Fruit fly (Drosophila melanogaster) whole organism, embryonic: Measurements from ENCODE around the gene Rdh.
A peak's percentile ranks its signal among the peaks of the same experiment; 100 is the strongest.

Experiments
- Antp ChIP-seq: fragments of 200-800 bp; sonication (Bioruptor generic); optimal IDR thresholded peaks from 3 replicates; lab custom pipeline; 2016; ENCODE audit warnings: missing biosample characterization, missing genetic modification characterization
- Awh ChIP-seq: fragments of 200-800 bp; sonication (Bioruptor generic); IDR thresholded peaks from 2 replicates; pipeline ENCODE4, ENCODE4 v1.3.6; 2022; ENCODE audit warnings: missing biosample characterization, missing genetic modification characterization
- CG11504 ChIP-seq: fragments of 200-800 bp; sonication (Bioruptor generic); optimal IDR thresholded peaks from 3 replicates; lab custom pipeline; 2019; ENCODE audit warnings: missing biosample characterization, mild to moderate bottlenecking, missing genetic modification characterization, moderate library complexity
- CG1233 ChIP-seq: fragments of 200-800 bp; sonication (Bioruptor generic); optimal IDR thresholded peaks from 4 replicates; lab custom pipeline; 2018; ENCODE audit warnings: missing biosample characterization, mild to moderate bottlenecking, missing genetic modification characterization
- CG12942 ChIP-seq: fragments of 200-800 bp; sonication (Bioruptor generic); optimal IDR thresholded peaks from 3 replicates; lab custom pipeline; 2016; ENCODE audit warnings: missing biosample characterization, missing genetic modification characterization
- CG14441 ChIP-seq: fragments of 200-800 bp; sonication (Bioruptor generic); IDR thresholded peaks from 2 replicates; pipeline ENCODE4 v1.3.6; 2022; ENCODE audit warnings: missing biosample characterization, missing genetic modification characterization
- CG16863 ChIP-seq: fragments of 200-800 bp; sonication (Bioruptor generic); optimal IDR thresholded peaks from 3 replicates; lab custom pipeline; 2016; ENCODE audit warnings: missing biosample characterization, missing genetic modification characterization
- CG18476 ChIP-seq: fragments of 200-800 bp; sonication (Bioruptor generic); optimal IDR thresholded peaks from 2 replicates; lab custom pipeline; 2016; ENCODE audit warnings: missing biosample characterization, mild to moderate bottlenecking, missing genetic modification characterization
- CG4617 ChIP-seq: fragments of 200-800 bp; sonication (Bioruptor generic); optimal IDR thresholded peaks from 3 replicates; lab custom pipeline; 2016; ENCODE audit warnings: missing biosample characterization, missing genetic modification characterization, borderline replicate concordance
- CG6689 ChIP-seq: fragments of 200-800 bp; sonication (Bioruptor generic); IDR thresholded peaks from 2 replicates; pipeline ENCODE4 v1.3.6; 2022; ENCODE audit warnings: missing biosample characterization, missing genetic modification characterization
- CG7928 ChIP-seq: fragments of 200-800 bp; sonication (Bioruptor generic); optimal IDR thresholded peaks from 2 replicates; lab custom pipeline; 2017; ENCODE audit warnings: missing biosample characterization, mild to moderate bottlenecking, missing genetic modification characterization
- CG7963 ChIP-seq: fragments of 200-800 bp; sonication (Bioruptor generic); IDR thresholded peaks from 3 replicates; pipeline ENCODE4 v1.3.6; 2022; ENCODE audit warnings: missing biosample characterization, missing genetic modification characterization; ENCODE audit not compliant: partially characterized antibody
- CG8281 ChIP-seq: fragments of 200-800 bp; sonication (Bioruptor generic); optimal IDR thresholded peaks from 2 replicates; lab custom pipeline; 2018; ENCODE audit warnings: missing biosample characterization, mild to moderate bottlenecking, missing genetic modification characterization, moderate library complexity
- CG8359 ChIP-seq: fragments of 200-800 bp; sonication (Bioruptor generic); optimal IDR thresholded peaks from 2 replicates; lab custom pipeline; 2017; ENCODE audit warnings: missing biosample characterization, mild to moderate bottlenecking, missing genetic modification characterization, borderline replicate concordance
- CG8924 ChIP-seq: fragments of 200-800 bp; optimal IDR thresholded peaks from 3 replicates; lab custom pipeline; 2019; ENCODE audit warnings: missing biosample characterization, mild to moderate bottlenecking, missing genetic modification characterization, moderate library complexity
- CTCF ChIP-seq: fragments of 200-800 bp; sonication (Bioruptor generic); optimal IDR thresholded peaks from 2 replicates; lab custom pipeline; 2017; ENCODE audit warnings: missing biosample characterization, mild to moderate bottlenecking, missing genetic modification characterization, moderate library complexity
- CoRest ChIP-seq: fragments of 200-800 bp; sonication (Bioruptor generic); optimal IDR thresholded peaks from 3 replicates; lab custom pipeline; 2018; ENCODE audit warnings: missing biosample characterization, mild to moderate bottlenecking, missing genetic modification characterization, moderate library complexity
- D19A ChIP-seq: fragments of 200-800 bp; optimal IDR thresholded peaks from 3 replicates; lab custom pipeline; 2019; ENCODE audit warnings: missing biosample characterization, mild to moderate bottlenecking, missing genetic modification characterization, moderate library complexity
- Dbx ChIP-seq: fragments of 200-800 bp; sonication (Bioruptor generic); IDR thresholded peaks from 3 replicates; pipeline ENCODE4 v1.3.6; 2022; ENCODE audit warnings: missing biosample characterization, missing genetic modification characterization
- Dek ChIP-seq: fragments of 200-800 bp; sonication (Bioruptor generic); optimal IDR thresholded peaks from 3 replicates; lab custom pipeline; 2019; ENCODE audit warnings: missing biosample characterization, mild to moderate bottlenecking, missing genetic modification characterization, moderate library complexity
- Elba2 ChIP-seq: fragments of 200-800 bp; sonication (Bioruptor generic); optimal IDR thresholded peaks from 3 replicates; lab custom pipeline; 2016; ENCODE audit warnings: missing biosample characterization, missing genetic modification characterization
- HLH54F ChIP-seq: fragments of 200-800 bp; sonication (Bioruptor generic); optimal IDR thresholded peaks from 3 replicates; lab custom pipeline; 2016; ENCODE audit warnings: missing biosample characterization, missing genetic modification characterization
- Mrtf ChIP-seq: fragments of 200-800 bp; sonication (Bioruptor generic); IDR thresholded peaks from 3 replicates; pipeline ENCODE4 v1.3.6; 2022; ENCODE audit warnings: missing biosample characterization, missing genetic modification characterization
- NFAT ChIP-seq: fragments of 200-800 bp; sonication (Bioruptor generic); IDR thresholded peaks from 2 replicates; pipeline ENCODE4 v1.3.6; 2022; ENCODE audit warnings: missing biosample characterization, missing genetic modification characterization
- Opbp ChIP-seq: fragments of 200-800 bp; sonication (Bioruptor generic); IDR thresholded peaks from 3 replicates; pipeline ENCODE4 v1.3.6; 2022; ENCODE audit warnings: missing biosample characterization, missing genetic modification characterization; ENCODE audit not compliant: partially characterized antibody
- PHDP ChIP-seq: fragments of 200-800 bp; sonication (Bioruptor generic); optimal IDR thresholded peaks from 3 replicates; lab custom pipeline; 2018; ENCODE audit warnings: missing biosample characterization, mild to moderate bottlenecking, missing genetic modification characterization, moderate library complexity
- Pdp1 ChIP-seq, 2 experiments: fragments of 200-800 bp; sonication (Bioruptor generic); optimal IDR thresholded peaks; 3 replicates each; lab custom pipeline; 2016; ENCODE audit warnings: missing biosample characterization in 2 of 2, missing genetic modification characterization in 2 of 2, mild to moderate bottlenecking in 1 of 2, moderate library complexity in 1 of 2
- Ssrp ChIP-seq: fragments of 200-800 bp; sonication (Bioruptor generic); optimal IDR thresholded peaks from 2 replicates; lab custom pipeline; 2018; ENCODE audit warnings: missing biosample characterization, mild to moderate bottlenecking, missing genetic modification characterization, moderate library complexity
- TFAM ChIP-seq: fragments of 200-800 bp; sonication (Bioruptor generic); optimal IDR thresholded peaks from 2 replicates; lab custom pipeline; 2017; ENCODE audit warnings: missing biosample characterization, missing genetic modification characterization, inconsistent platforms
- Xrp1 ChIP-seq: fragments of 200-800 bp; sonication (Bioruptor generic); IDR thresholded peaks from 2 replicates; pipeline ENCODE4 v1.3.6; 2022; ENCODE audit warnings: missing biosample characterization, missing genetic modification characterization
- az2 ChIP-seq: fragments of 200-800 bp; sonication (Bioruptor generic); optimal IDR thresholded peaks from 3 replicates; lab custom pipeline; 2016; ENCODE audit warnings: missing biosample characterization, missing genetic modification characterization
- cas ChIP-seq: fragments of 200-800 bp; sonication (Bioruptor generic); IDR thresholded peaks from 2 replicates; pipeline ENCODE4 v1.3.6; 2022; ENCODE audit warnings: missing biosample characterization, missing genetic modification characterization
- dmrt11E ChIP-seq: fragments of 200-800 bp; sonication (Bioruptor generic); optimal IDR thresholded peaks from 3 replicates; lab custom pipeline; 2018; ENCODE audit warnings: missing biosample characterization, mild to moderate bottlenecking, missing genetic modification characterization, moderate library complexity
- dmrt99B ChIP-seq: fragments of 200-800 bp; sonication (Bioruptor generic); optimal IDR thresholded peaks from 2 replicates; lab custom pipeline; 2018; ENCODE audit warnings: missing biosample characterization, mild to moderate bottlenecking, missing genetic modification characterization, moderate library complexity
- dpn ChIP-seq, 2 experiments: fragments of 200-800 bp; sonication (Bioruptor generic); optimal IDR thresholded peaks; 3 replicates each; lab custom pipeline; 2016; ENCODE audit warnings: missing biosample characterization in 2 of 2, missing genetic modification characterization in 2 of 2
- emc ChIP-seq: fragments of 200-800 bp; sonication (Bioruptor generic); optimal IDR thresholded peaks from 2 replicates; lab custom pipeline; 2016; ENCODE audit warnings: missing biosample characterization, missing genetic modification characterization
- eyg ChIP-seq: fragments of 200-800 bp; sonication (Bioruptor generic); optimal IDR thresholded peaks from 3 replicates; lab custom pipeline; 2016; ENCODE audit warnings: missing biosample characterization, missing genetic modification characterization
- h ChIP-seq: fragments of >200 bp; optimal IDR thresholded peaks from 2 replicates; lab custom pipeline; 2017
- ind ChIP-seq: fragments of 200-800 bp; sonication (Bioruptor generic); optimal IDR thresholded peaks from 3 replicates; lab custom pipeline; 2016; ENCODE audit warnings: missing biosample characterization, missing genetic modification characterization
- klu ChIP-seq: fragments of 200-800 bp; sonication (Bioruptor generic); IDR thresholded peaks from 2 replicates; pipeline ENCODE4 v1.3.6; 2022; ENCODE audit warnings: missing biosample characterization, missing genetic modification characterization
- lola ChIP-seq, 3 experiments: fragments of >200 bp in 2 of 3; fragments of 200-800 bp in 1 of 3; sonication (Bioruptor generic) in 1 of 3; optimal IDR thresholded peaks; 2 replicates each; lab custom pipeline; 2017 to 2019; ENCODE audit warnings: missing biosample characterization in 3 of 3, missing genetic modification characterization in 3 of 3, mild to moderate bottlenecking in 1 of 3, moderate library complexity in 1 of 3
- mld ChIP-seq: fragments of 200-800 bp; sonication (Bioruptor generic); IDR thresholded peaks from 3 replicates; pipeline ENCODE4 v1.3.6; 2022; ENCODE audit warnings: missing biosample characterization, missing genetic modification characterization; ENCODE audit not compliant: partially characterized antibody
- pros ChIP-seq: fragments of 200-800 bp; sonication (Bioruptor generic); optimal IDR thresholded peaks from 3 replicates; lab custom pipeline; 2019; ENCODE audit warnings: missing biosample characterization, mild to moderate bottlenecking, missing genetic modification characterization, moderate library complexity
- psq ChIP-seq: fragments of 200-800 bp; sonication (Bioruptor generic); optimal IDR thresholded peaks from 2 replicates; lab custom pipeline; 2017; ENCODE audit warnings: missing biosample characterization, missing genetic modification characterization
- pzg ChIP-seq: fragments of 200-800 bp; sonication (Bioruptor generic); optimal IDR thresholded peaks from 3 replicates; lab custom pipeline; 2018; ENCODE audit warnings: missing biosample characterization, mild to moderate bottlenecking, missing genetic modification characterization, moderate library complexity
- repo ChIP-seq: fragments of 200-800 bp; sonication (Bioruptor generic); optimal IDR thresholded peaks from 2 replicates; lab custom pipeline; 2016; ENCODE audit warnings: missing biosample characterization, missing genetic modification characterization
- ro ChIP-seq: fragments of 200-800 bp; sonication (Bioruptor generic); IDR thresholded peaks from 2 replicates; pipeline ENCODE4 v1.3.6; 2022; ENCODE audit warnings: missing biosample characterization, missing genetic modification characterization
- run ChIP-seq: fragments of 200-800 bp; sonication (Bioruptor generic); optimal IDR thresholded peaks from 3 replicates; lab custom pipeline; 2018; ENCODE audit warnings: missing biosample characterization, mild to moderate bottlenecking, missing genetic modification characterization
- sens ChIP-seq: fragments of 200-800 bp; sonication (Bioruptor generic); peaks from one replicate; lab custom pipeline; 2016; ENCODE audit warnings: missing biosample characterization, missing genetic modification characterization
- seq ChIP-seq: fragments of 200-800 bp; sonication (Bioruptor generic); IDR thresholded peaks from 2 replicates; pipeline ENCODE4 v1.3.6; 2022; ENCODE audit warnings: missing biosample characterization, missing genetic modification characterization
- slou ChIP-seq: fragments of 200-800 bp; sonication (Bioruptor generic); optimal IDR thresholded peaks from 3 replicates; lab custom pipeline; 2016; ENCODE audit warnings: missing biosample characterization, missing genetic modification characterization
- so ChIP-seq: fragments of 200-800 bp; sonication (Bioruptor generic); IDR thresholded peaks from 3 replicates; pipeline ENCODE4 v1.3.6; 2022; ENCODE audit warnings: missing biosample characterization, missing genetic modification characterization
- zfh1 ChIP-seq: fragments of 200-800 bp; sonication (Bioruptor generic); IDR thresholded peaks from 3 replicates; pipeline ENCODE4 v1.3.6; 2022; ENCODE audit warnings: missing biosample characterization, missing genetic modification characterization

Rdh gene

dm6 chr3L:3797681-3798080 is 27.6 kb upstream of the Rdh start (continued):
- TF ChIP-seq PHDP (tag; lab: Kevin White, UChicago) (peak; percentile 11), CG1233 (GFP tag; lab: Kevin White, UChicago) (no peak), run (tag; lab: Kevin White, UChicago) (no peak), Ssrp (tag; lab: Kevin White, UChicago) (no peak), D19A (tag; lab: Kevin White, UChicago) (no peak), dpn (GFP tag; optimal IDR thresholded peaks at IDR 0.05; lab: Kevin White, UChicago) (peak in 1 of 2 experiments; percentile 10), Xrp1 (GFP tag; lab: Robert Waterston, UW) (peak; percentile 16; the same call in 1 of the 2 replicates), NFAT (no peak), CG6689 (GFP tag; lab: Robert Waterston, UW) (no peak), eyg (GFP tag; lab: Kevin White, UChicago) (no peak), ro (GFP tag; lab: Robert Waterston, UW) (no peak), CG8359 (no peak), CG7928 (GFP tag; lab: Kevin White, UChicago) (no peak), dmrt11E (tag; lab: Kevin White, UChicago) (no peak), repo (GFP tag; lab: Kevin White, UChicago) (no peak), CG12942 (GFP tag; lab: Kevin White, UChicago) (no peak), Pdp1 (GFP tag; optimal IDR thresholded peaks at IDR 0.05; lab: Kevin White, UChicago) (no peak), mld (GFP tag; lab: Robert Waterston, UW) (no peak), CG18476 (GFP tag; lab: Kevin White, UChicago) (no peak), CG4617 (GFP tag; lab: Kevin White, UChicago) (no peak), so (GFP tag; lab: Robert Waterston, UW) (no peak), CG11504 (tag; lab: Kevin White, UChicago) (peak; percentile 11), klu (GFP tag; lab: Robert Waterston, UW) (no peak), Awh (GFP tag; lab: Robert Waterston, UW) (no peak), CoRest (tag; lab: Kevin White, UChicago) (no peak), CG8281 (tag; lab: Kevin White, UChicago) (no peak), h (lab: Kevin White, UChicago) (no peak), lola (GFP tag; optimal IDR thresholded peaks at IDR 0.05; lab: Kevin White, UChicago) (no peak), az2 (GFP tag; lab: Kevin White, UChicago) (no peak), CG7963 (GFP tag; lab: Robert Waterston, UW) (no peak), dmrt99B (tag; lab: Kevin White, UChicago) (peak; percentile 2), psq (no peak), pzg (GFP tag; lab: Kevin White, UChicago) (no peak), Dek (tag; lab: Kevin White, UChicago) (no peak), CG16863 (GFP tag; lab: Kevin White, UChicago) (no peak), TFAM (GFP tag; lab: Kevin White, UChicago) (no peak), seq (0 out of 2 replicates have a peak, but pooled peaks have one; percentile 25), Opbp (GFP tag; lab: Robert Waterston, UW) (no peak), Elba2 (GFP tag; lab: Kevin White, UChicago) (no peak), CG8924 (no peak), sens (GFP tag; lab: Kevin White, UChicago) (no peak), HLH54F (GFP tag; lab: Kevin White, UChicago) (no peak), ind (GFP tag; lab: Kevin White, UChicago) (no peak), slou (no peak), CTCF (GFP tag; lab: Kevin White, UChicago) (no peak), pros (no peak), Dbx (no peak), emc (GFP tag; lab: Kevin White, UChicago) (no peak), cas (no peak), CG14441 (GFP tag; lab: Robert Waterston, UW) (no peak), Antp (GFP tag; lab: Kevin White, UChicago) (no peak), Mrtf (GFP tag; lab: Robert Waterston, UW) (no peak), zfh1 (GFP tag; lab: Robert Waterston, UW) (no peak)
